Fruit fly (Drosophila melanogaster): ENCODE measurements around the gene Nup133.

dm6 chr3R:22673528-22673959 lies 16.9 kb upstream of the Nup133 start:
- no peak for TF ChIP-seq CG11294 (GFP tag; IDR thresholded peaks at IDR 0.05)
- no peak for TF ChIP-seq OdsH (GFP tag; optimal IDR thresholded peaks at IDR 0.05)
- peak; percentile 68 for TF ChIP-seq CG6792 (GFP tag; optimal IDR thresholded peaks at IDR 0.05)
- TF ChIP-seq Eip75B (GFP tag; optimal IDR thresholded peaks at IDR 0.05), result peak; percentile 78
- peak; percentile 80 for TF ChIP-seq cyc (GFP tag; optimal IDR thresholded peaks at IDR 0.05)
- no peak for TF ChIP-seq Gug (GFP tag; IDR thresholded peaks at IDR 0.05)
- peak; percentile 39 for TF ChIP-seq CG6854 (GFP tag; optimal IDR thresholded peaks at IDR 0.05)

Measured in whole organism, prepupa.